Worm (Caenorhabditis elegans) whole organism, L3 larva: ENCODE results near the gene C14A4.12.
A peak's percentile ranks its signal among the peaks of the same experiment; 100 is the strongest.

Experiments used
- R02D3.7 ChIP-seq: fragments of 150-350 bp; optimal IDR thresholded peaks from 2 replicates; lab custom pipeline; 2014; ENCODE audit warnings: missing biosample characterization, missing genetic modification characterization
- fos-1 ChIP-seq: fragments of 150-350 bp; optimal IDR thresholded peaks from 2 replicates; lab custom pipeline; 2014; ENCODE audit warnings: missing biosample characterization, missing genetic modification characterization
- lin-15B ChIP-seq: fragments of 150-350 bp; optimal IDR thresholded peaks from 2 replicates; lab custom pipeline; 2014; ENCODE audit warnings: missing biosample characterization, missing genetic modification characterization
- nhr-11 ChIP-seq: fragments of 150-350 bp; optimal IDR thresholded peaks from 2 replicates; lab custom pipeline; 2014; ENCODE audit warnings: missing biosample characterization, missing genetic modification characterization
- pqm-1 ChIP-seq: fragments of 150-350 bp; optimal IDR thresholded peaks from 2 replicates; lab custom pipeline; 2017; ENCODE audit warnings: missing biosample characterization, missing genetic modification characterization, inconsistent platforms
- sea-2 ChIP-seq: fragments of 150-350 bp; sonication (generic microtip); optimal IDR thresholded peaks from 4 replicates; lab custom pipeline; 2014; ENCODE audit warnings: missing biosample characterization, missing genetic modification reagents, missing genetic modification characterization
- unc-62 ChIP-seq: fragments of 150-350 bp; sonication (generic microtip); optimal IDR thresholded peaks from 4 replicates; lab custom pipeline; 2014; ENCODE audit warnings: missing biosample characterization, missing genetic modification reagents, missing genetic modification characterization
- ztf-11 ChIP-seq: fragments of 150-350 bp; optimal IDR thresholded peaks from 2 replicates; lab custom pipeline; 2014; ENCODE audit warnings: missing biosample characterization, missing genetic modification characterization
- ztf-4 ChIP-seq: fragments of 150-350 bp; optimal IDR thresholded peaks from 2 replicates; lab custom pipeline; 2014; ENCODE audit warnings: missing biosample characterization, missing genetic modification characterization

DNA sequence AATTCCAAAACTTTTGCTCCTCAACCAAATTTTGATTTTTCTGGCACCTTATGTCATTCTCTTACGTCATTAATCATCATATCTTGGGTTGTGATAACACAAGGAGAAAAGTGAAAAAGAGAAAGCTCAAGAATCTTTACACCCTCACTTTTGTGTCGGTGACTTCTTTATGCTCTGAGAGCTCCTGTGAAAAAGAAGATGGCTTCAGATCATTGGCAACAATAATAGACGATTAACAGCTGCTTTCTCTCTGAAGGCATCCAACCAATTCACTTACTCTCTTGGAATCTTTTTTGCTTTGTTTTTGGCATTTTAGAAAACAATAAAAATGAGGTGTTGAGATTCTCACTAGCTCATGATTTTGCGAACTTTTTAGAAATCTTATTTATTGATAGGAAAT is 43.3 kb upstream of the C14A4.12 start:
- no peak for TF ChIP-seq R02D3.7
- TF ChIP-seq unc-62: no peak
- no peak for TF ChIP-seq lin-15B
- TF ChIP-seq nhr-11: peak; percentile 49
- TF ChIP-seq ztf-4: no peak
- TF ChIP-seq pqm-1 (tag; lab: Kevin White, UChicago): no peak
- TF ChIP-seq ztf-11 (tag; lab: Kevin White, UChicago): no peak
- no peak for TF ChIP-seq fos-1 (tag; lab: Kevin White, UChicago)
- TF ChIP-seq sea-2 (GFP tag; lab: Kevin White, UChicago): no peak
